Worm (Caenorhabditis elegans): ENCODE data around the gene psf-1.

DNA sequence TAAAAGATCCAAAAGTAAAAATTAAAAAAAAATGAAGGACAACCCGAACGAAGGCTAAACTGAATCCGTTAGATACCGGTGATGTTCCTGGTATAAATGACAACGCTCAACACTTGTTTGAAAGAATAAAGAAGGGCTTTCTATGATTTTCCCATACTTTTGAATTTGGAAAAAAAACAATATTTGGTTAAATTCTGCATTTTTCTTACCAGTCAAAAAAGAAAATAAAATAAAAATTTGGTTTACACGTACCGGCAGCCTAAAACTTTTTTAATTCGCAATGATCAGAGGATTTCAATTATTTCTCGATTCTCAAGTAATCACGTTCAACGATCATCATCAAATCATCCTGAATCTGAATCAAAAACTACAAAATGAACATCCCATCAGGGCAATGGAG, 33.1 kb downstream of the psf-1 start, which contains the start of gene ZK892.3:
- no peak for TF ChIP-seq dao-5 (tag; optimal IDR thresholded peaks at IDR 0.05)
- no peak for TF ChIP-seq him-1 (tag; optimal IDR thresholded peaks at IDR 0.05)
- no peak for TF ChIP-seq W03F9.2 (tag; optimal IDR thresholded peaks at IDR 0.05)
